Worm (Caenorhabditis elegans): ENCODE measurements around the gene gtap-2.

gtap-2 gene

ce11 chrIII:9789607-9790073, 18.7 kb upstream of the gtap-2 start, which contains the start of gene R10E11.5:
Gene R10E11.5, minus strand, starts transcription at chrIII:9789657.
- TF ChIP-seq ceh-36 (tag; optimal IDR thresholded peaks at IDR 0.05), result no peak

- TF ChIP-seq aly-1 (tag; optimal IDR thresholded peaks at IDR 0.05) (no peak), scrt-1 (GFP tag; IDR thresholded peaks at IDR 0.05) (no peak), hmg-4 (GFP tag; optimal IDR thresholded peaks at IDR 0.05) (no peak), pes-1 (GFP tag; IDR thresholded peaks at IDR 0.05) (no peak), ets-7 (tag; optimal IDR thresholded peaks at IDR 0.05) (no peak), ceh-36 (tag; optimal IDR thresholded peaks at IDR 0.05) (no peak), F13C5.2 (tag; optimal IDR thresholded peaks at IDR 0.05) (no peak), tbx-37 (GFP tag; conservative IDR thresholded peaks at IDR 0.05) (no peak), flt-1 (GFP tag; IDR thresholded peaks at IDR 0.05) (no peak), hnd-1 (tag; optimal IDR thresholded peaks at IDR 0.05) (no peak), tra-4 (tag; optimal IDR thresholded peaks at IDR 0.05) (no peak), ama-1 (optimal IDR thresholded peaks at IDR 0.05) (no peak), B0310.2 (tag; optimal IDR thresholded peaks at IDR 0.05) (no peak), hmbx-1 (tag; optimal IDR thresholded peaks at IDR 0.05) (no peak), ceh-13 (GFP tag; optimal IDR thresholded peaks at IDR 0.05) (no peak)
Measured at ce11 chrIII:9793592-9794417, 14.5 kb upstream of the gtap-2 start, which contains the start of the genes R10E11.9 and mcm-6. Gene R10E11.9, minus strand, starts transcription at chrIII:9793642. Gene mcm-6, plus strand, starts transcription at chrIII:9794367.

ce11 chrIII:9796448-9796847, 11.9 kb upstream of the gtap-2 start, which contains the start of gene srxa-10:
Gene srxa-10, minus strand, starts transcription at chrIII:9796548.
- TF ChIP-seq tbx-37 (GFP tag; conservative IDR thresholded peaks at IDR 0.05) (no peak), hmg-4 (GFP tag; optimal IDR thresholded peaks at IDR 0.05) (no peak), ceh-36 (tag; optimal IDR thresholded peaks at IDR 0.05) (no peak), sea-1 (GFP tag; conservative IDR thresholded peaks at IDR 0.05) (no peak)

- TF ChIP-seq aly-1 (tag; optimal IDR thresholded peaks at IDR 0.05), result no peak
- no peak for TF ChIP-seq sea-1 (GFP tag; conservative IDR thresholded peaks at IDR 0.05)
- TF ChIP-seq tbx-37 (GFP tag; conservative IDR thresholded peaks at IDR 0.05), result no peak
Measured at ce11 chrIII:9798478-9799157, 9.7 kb upstream of the gtap-2 start, which contains the start of gene ZK632.2. Gene ZK632.2, plus strand, starts transcription at chrIII:9799107.

ce11 chrIII:9802045-9802444, 6.3 kb upstream of the gtap-2 start:
- TF ChIP-seq hnd-1 (tag; optimal IDR thresholded peaks at IDR 0.05) (no peak), ceh-36 (tag; optimal IDR thresholded peaks at IDR 0.05) (no peak), flt-1 (GFP tag; IDR thresholded peaks at IDR 0.05) (no peak), tbx-37 (GFP tag; conservative IDR thresholded peaks at IDR 0.05) (no peak), aly-1 (tag; optimal IDR thresholded peaks at IDR 0.05) (no peak), hmbx-1 (tag; optimal IDR thresholded peaks at IDR 0.05) (no peak), ceh-13 (GFP tag; optimal IDR thresholded peaks at IDR 0.05) (no peak), ama-1 (optimal IDR thresholded peaks at IDR 0.05) (no peak), ets-7 (tag; optimal IDR thresholded peaks at IDR 0.05) (no peak), B0310.2 (tag; optimal IDR thresholded peaks at IDR 0.05) (no peak), pes-1 (GFP tag; IDR thresholded peaks at IDR 0.05) (no peak), scrt-1 (GFP tag; IDR thresholded peaks at IDR 0.05) (no peak), tbx-11 (GFP tag; IDR thresholded peaks at IDR 0.05) (no peak), hmg-4 (GFP tag; optimal IDR thresholded peaks at IDR 0.05) (no peak), tra-4 (tag; optimal IDR thresholded peaks at IDR 0.05) (no peak), F13C5.2 (tag; optimal IDR thresholded peaks at IDR 0.05) (no peak), sea-1 (GFP tag; conservative IDR thresholded peaks at IDR 0.05) (no peak)

ce11 chrIII:9804997-9805610, 3.2 kb upstream of the gtap-2 start, which contains the start of gene riok-3:
Gene riok-3, minus strand, starts transcription at chrIII:9805011.
- TF ChIP-seq sea-1 (GFP tag; conservative IDR thresholded peaks at IDR 0.05) (no peak), ets-7 (tag; optimal IDR thresholded peaks at IDR 0.05) (no peak), B0310.2 (tag; optimal IDR thresholded peaks at IDR 0.05) (no peak), scrt-1 (GFP tag; IDR thresholded peaks at IDR 0.05) (no peak), hmbx-1 (tag; optimal IDR thresholded peaks at IDR 0.05) (no peak), aly-1 (tag; optimal IDR thresholded peaks at IDR 0.05) (no peak), ceh-13 (GFP tag; optimal IDR thresholded peaks at IDR 0.05) (no peak)

ce11 chrIII:9806968-9807559, 1.3 kb upstream of the gtap-2 start, which contains the start of gene ZK632.4:
Gene ZK632.4, minus strand, starts transcription at chrIII:9807454.
- TF ChIP-seq ceh-36 (tag; optimal IDR thresholded peaks at IDR 0.05) (no peak), ceh-13 (GFP tag; optimal IDR thresholded peaks at IDR 0.05) (no peak), ama-1 (optimal IDR thresholded peaks at IDR 0.05) (no peak), tbx-11 (GFP tag; IDR thresholded peaks at IDR 0.05) (no peak), scrt-1 (GFP tag; IDR thresholded peaks at IDR 0.05) (no peak), hmg-4 (GFP tag; optimal IDR thresholded peaks at IDR 0.05) (no peak), tra-4 (tag; optimal IDR thresholded peaks at IDR 0.05) (no peak)
